Fruit fly (Drosophila melanogaster) whole organism, embryonic: ENCODE measurements around the gene Ssadh.
A peak's percentile ranks its signal among the peaks of the same experiment; 100 is the strongest.

ENCODE experiments used
- Atf3 ChIP-seq: fragments of 200-800 bp; sonication (Bioruptor generic); optimal IDR thresholded peaks from 3 replicates; lab custom pipeline; 2016; ENCODE audit warnings: missing biosample characterization, missing genetic modification characterization
- Bteb2 ChIP-seq: fragments of 200-800 bp; sonication (Bioruptor generic); optimal IDR thresholded peaks from 2 replicates; lab custom pipeline; 2016; ENCODE audit warnings: missing biosample characterization, missing genetic modification characterization
- CG10147 ChIP-seq: fragments of 200-800 bp; sonication (Bioruptor generic); optimal IDR thresholded peaks from 2 replicates; lab custom pipeline; 2019; ENCODE audit warnings: missing biosample characterization, mild to moderate bottlenecking, missing genetic modification characterization, moderate library complexity
- CG12104 ChIP-seq: fragments of 200-800 bp; sonication (Bioruptor generic); optimal IDR thresholded peaks from 3 replicates; lab custom pipeline; 2016; ENCODE audit warnings: missing biosample characterization, missing genetic modification characterization
- CG13123 ChIP-seq: fragments of 200-800 bp; sonication (Bioruptor generic); optimal IDR thresholded peaks from 2 replicates; lab custom pipeline; 2016; ENCODE audit warnings: missing biosample characterization, missing genetic modification characterization
- CG14014 ChIP-seq: fragments of 200-800 bp; sonication (Bioruptor generic); IDR thresholded peaks from 2 replicates; pipeline ENCODE4 v1.3.6; 2022; ENCODE audit warnings: missing biosample characterization, missing genetic modification characterization
- CG15073 ChIP-seq: fragments of 200-800 bp; sonication (Bioruptor generic); optimal IDR thresholded peaks from 2 replicates; lab custom pipeline; 2016; ENCODE audit warnings: missing biosample characterization, missing genetic modification characterization
- CG1647 ChIP-seq: fragments of 200-800 bp; sonication (Bioruptor generic); optimal IDR thresholded peaks from 3 replicates; lab custom pipeline; 2016; ENCODE audit warnings: missing biosample characterization, missing genetic modification characterization
- CG16815 ChIP-seq: fragments of 200-800 bp; sonication (Bioruptor generic); optimal IDR thresholded peaks from 3 replicates; lab custom pipeline; 2017; ENCODE audit warnings: missing biosample characterization, mild to moderate bottlenecking, missing genetic modification characterization
- CG2202 ChIP-seq: fragments of 200-800 bp; sonication (Bioruptor generic); optimal IDR thresholded peaks from 2 replicates; lab custom pipeline; 2018; ENCODE audit warnings: missing biosample characterization, mild to moderate bottlenecking, missing genetic modification characterization
- CG2889 ChIP-seq: fragments of 200-800 bp; sonication (Bioruptor generic); IDR thresholded peaks from 3 replicates; pipeline ENCODE4 v1.3.6; 2022; ENCODE audit warnings: missing biosample characterization, missing genetic modification characterization
- CG32532 ChIP-seq: fragments of 200-800 bp; sonication (Bioruptor generic); IDR thresholded peaks from 2 replicates; pipeline ENCODE4 v1.3.6; 2022; ENCODE audit warnings: missing biosample characterization, missing genetic modification characterization
- CG3847 ChIP-seq: fragments of 200-800 bp; sonication (Bioruptor generic); IDR thresholded peaks from 2 replicates; pipeline ENCODE4 v1.3.6; 2022; ENCODE audit warnings: missing biosample characterization, missing genetic modification characterization
- CG3995 ChIP-seq: fragments of 200-800 bp; sonication (Bioruptor generic); optimal IDR thresholded peaks from 3 replicates; lab custom pipeline; 2016; ENCODE audit warnings: missing biosample characterization, missing genetic modification characterization
- CG4328 ChIP-seq: fragments of 200-800 bp; sonication (Bioruptor generic); optimal IDR thresholded peaks from 3 replicates; lab custom pipeline; 2017; ENCODE audit warnings: missing biosample characterization, missing genetic modification reagents, missing genetic modification characterization
- CG4360 ChIP-seq: fragments of 200-800 bp; sonication (Bioruptor generic); IDR thresholded peaks from 2 replicates; pipeline ENCODE4 v1.3.6; 2022; ENCODE audit warnings: missing biosample characterization, missing genetic modification characterization
- CG43689 ChIP-seq: fragments of 200-800 bp; sonication (Bioruptor generic); IDR thresholded peaks from 2 replicates; pipeline ENCODE4 v1.3.6; 2022; ENCODE audit warnings: missing biosample characterization, missing genetic modification characterization
- CG4424 ChIP-seq: fragments of 200-800 bp; sonication (Bioruptor generic); optimal IDR thresholded peaks from 3 replicates; lab custom pipeline; 2016; ENCODE audit warnings: missing biosample characterization, missing genetic modification characterization
- CG4854 ChIP-seq: fragments of 200-800 bp; sonication (Bioruptor generic); optimal IDR thresholded peaks from 2 replicates; lab custom pipeline; 2016; ENCODE audit warnings: missing biosample characterization, missing genetic modification characterization, inconsistent platforms
- CG7271 ChIP-seq: fragments of 200-800 bp; sonication (Bioruptor generic); optimal IDR thresholded peaks from 2 replicates; lab custom pipeline; 2018; ENCODE audit warnings: missing biosample characterization, mild to moderate bottlenecking, missing genetic modification characterization, moderate library complexity
- CG7556 ChIP-seq: fragments of 200-800 bp; sonication (Bioruptor generic); optimal IDR thresholded peaks from 2 replicates; lab custom pipeline; 2017; ENCODE audit warnings: missing biosample characterization, mild to moderate bottlenecking, missing genetic modification characterization
- CG7786 ChIP-seq: fragments of 200-800 bp; sonication (Bioruptor generic); optimal IDR thresholded peaks from 2 replicates; lab custom pipeline; 2016; ENCODE audit warnings: missing biosample characterization, missing genetic modification characterization
- CG7987 ChIP-seq: fragments of 200-800 bp; sonication (Bioruptor generic); optimal IDR thresholded peaks from 2 replicates; lab custom pipeline; 2018; ENCODE audit warnings: missing biosample characterization, mild to moderate bottlenecking, missing genetic modification characterization, moderate library complexity
- CG8388 ChIP-seq: fragments of 200-800 bp; sonication (Bioruptor generic); optimal IDR thresholded peaks from 2 replicates; lab custom pipeline; 2019; ENCODE audit warnings: missing biosample characterization, mild to moderate bottlenecking, missing genetic modification characterization, moderate library complexity
- Dp ChIP-seq: fragments of 200-800 bp; sonication (Bioruptor generic); optimal IDR thresholded peaks from 2 replicates; lab custom pipeline; 2018; ENCODE audit warnings: missing biosample characterization, mild to moderate bottlenecking, missing genetic modification characterization, moderate library complexity
- Drgx ChIP-seq: fragments of 200-800 bp; sonication (Bioruptor generic); IDR thresholded peaks from 2 replicates; pipeline ENCODE4 v1.3.6; 2022; ENCODE audit warnings: missing biosample characterization, missing genetic modification characterization
- Ets65A ChIP-seq: fragments of 200-800 bp; sonication (Bioruptor generic); peaks from one replicate; lab custom pipeline; 2016; ENCODE audit warnings: missing biosample characterization, missing genetic modification characterization
- Hey ChIP-seq: fragments of 200-800 bp; sonication (Bioruptor generic); optimal IDR thresholded peaks from 3 replicates; lab custom pipeline; 2018; ENCODE audit warnings: missing biosample characterization, mild to moderate bottlenecking, missing genetic modification characterization
- Hr78 ChIP-seq, 2 experiments: fragments of 200-800 bp in 1 of 2; fragments of >200 bp in 1 of 2; sonication (Bioruptor generic) in 1 of 2; optimal IDR thresholded peaks; 2 replicates each; lab custom pipeline; 2017 to 2019; ENCODE audit warnings: missing biosample characterization in 2 of 2, missing genetic modification characterization in 2 of 2, mild to moderate bottlenecking in 1 of 2, moderate library complexity in 1 of 2
- Hsf ChIP-seq: fragments of 200-800 bp; sonication (Bioruptor generic); optimal IDR thresholded peaks from 3 replicates; lab custom pipeline; 2016; ENCODE audit warnings: missing biosample characterization, missing genetic modification characterization
- Sox100B ChIP-seq: fragments of 200-800 bp; sonication (Bioruptor generic); optimal IDR thresholded peaks from 3 replicates; lab custom pipeline; 2018; ENCODE audit warnings: missing biosample characterization, mild to moderate bottlenecking, missing genetic modification characterization
- Tbp ChIP-seq: fragments of >200 bp; optimal IDR thresholded peaks from 2 replicates; lab custom pipeline; 2018; ENCODE audit warnings: missing biosample characterization, missing genetic modification characterization
- Trl ChIP-seq, 3 experiments: fragments of >200 bp in 2 of 3; fragments of 200-800 bp in 1 of 3; sonication (Bioruptor generic) in 1 of 3; optimal IDR thresholded peaks; 2 replicates in 1 of 3; 3 replicates in 2 of 3; lab custom pipeline; 2016 to 2017; ENCODE audit warnings: missing biosample characterization in 1 of 3, missing genetic modification characterization in 1 of 3
- amos ChIP-seq: fragments of 200-800 bp; sonication (Bioruptor generic); IDR thresholded peaks from 2 replicates; pipeline ENCODE4 v1.3.6; 2022; ENCODE audit warnings: missing biosample characterization, missing genetic modification characterization; ENCODE audit not compliant: partially characterized antibody
- bab2 ChIP-seq: fragments of 200-800 bp; sonication (Bioruptor generic); optimal IDR thresholded peaks from 2 replicates; lab custom pipeline; 2016; ENCODE audit warnings: missing biosample characterization, missing genetic modification characterization
- bowl ChIP-seq: fragments of 200-800 bp; sonication (Bioruptor generic); IDR thresholded peaks from 2 replicates; pipeline ENCODE4 v1.3.6; 2022; ENCODE audit warnings: missing biosample characterization, missing genetic modification characterization
- cad ChIP-seq: fragments of >200 bp; optimal IDR thresholded peaks from 2 replicates; lab custom pipeline; 2017; ENCODE audit warnings: missing biosample characterization, missing genetic modification characterization
- caup ChIP-seq: fragments of 200-800 bp; sonication (Bioruptor generic); optimal IDR thresholded peaks from 3 replicates; lab custom pipeline; 2017; ENCODE audit warnings: missing biosample characterization, mild to moderate bottlenecking, missing genetic modification characterization, moderate library complexity; ENCODE audit not compliant: severe bottlenecking
- ems ChIP-seq: fragments of 200-800 bp; sonication (Bioruptor generic); optimal IDR thresholded peaks from 3 replicates; lab custom pipeline; 2016; ENCODE audit warnings: missing biosample characterization, missing genetic modification characterization
- eve ChIP-seq, 2 experiments: fragments of >200 bp; optimal IDR thresholded peaks; 2 replicates each; lab custom pipeline; 2017; ENCODE audit warnings: missing biosample characterization in 2 of 2, missing genetic modification characterization in 2 of 2
- eyg ChIP-seq: fragments of 200-800 bp; sonication (Bioruptor generic); optimal IDR thresholded peaks from 3 replicates; lab custom pipeline; 2016; ENCODE audit warnings: missing biosample characterization, missing genetic modification characterization
- gem ChIP-seq: fragments of 200-800 bp; sonication (Bioruptor generic); optimal IDR thresholded peaks from 2 replicates; lab custom pipeline; 2019; ENCODE audit warnings: missing biosample characterization, mild to moderate bottlenecking, missing genetic modification characterization, moderate library complexity
- gro ChIP-seq: fragments of 200-800 bp; sonication (Bioruptor generic); optimal IDR thresholded peaks from 2 replicates; lab custom pipeline; 2016; ENCODE audit warnings: missing biosample characterization, missing genetic modification characterization
- gsb-n ChIP-seq: fragments of 200-800 bp; sonication (Bioruptor generic); optimal IDR thresholded peaks from 3 replicates; lab custom pipeline; 2018; ENCODE audit warnings: missing biosample characterization, mild to moderate bottlenecking, missing genetic modification characterization
- her ChIP-seq: fragments of 200-800 bp; sonication (Bioruptor generic); optimal IDR thresholded peaks from 2 replicates; lab custom pipeline; 2016; ENCODE audit warnings: missing biosample characterization, missing genetic modification characterization
- jumu ChIP-seq: fragments of 200-800 bp; sonication (Bioruptor generic); optimal IDR thresholded peaks from 3 replicates; lab custom pipeline; 2016; ENCODE audit warnings: missing biosample characterization, missing genetic modification characterization
- nerfin-2 ChIP-seq: fragments of 200-800 bp; sonication (Bioruptor generic); IDR thresholded peaks from 2 replicates; pipeline ENCODE4 v1.3.6; 2022; ENCODE audit warnings: missing biosample characterization, missing genetic modification characterization; ENCODE audit not compliant: partially characterized antibody
- nmo ChIP-seq: fragments of 200-800 bp; sonication (Bioruptor generic); optimal IDR thresholded peaks from 2 replicates; lab custom pipeline; 2018; ENCODE audit warnings: missing biosample characterization, mild to moderate bottlenecking, missing genetic modification characterization, moderate library complexity
- pita ChIP-seq: fragments of 200-800 bp; sonication (Bioruptor generic); optimal IDR thresholded peaks from 2 replicates; lab custom pipeline; 2017; ENCODE audit warnings: missing biosample characterization, mild to moderate bottlenecking, missing genetic modification characterization
- sens-2 ChIP-seq: fragments of 200-800 bp; sonication (Bioruptor generic); IDR thresholded peaks from 2 replicates; pipeline ENCODE4 v1.3.6; 2022; ENCODE audit warnings: missing biosample characterization, missing genetic modification characterization

Gene Ssadh

dm6 chr3R:25652066-25652720 lies 25.5 kb upstream of the Ssadh start (continued):
- TF ChIP-seq her (GFP tag; lab: Kevin White, UChicago) (peak; percentile 69), Atf3 (GFP tag; lab: Kevin White, UChicago) (no peak), cad (GFP tag; lab: Kevin White, UChicago) (no peak), CG15073 (GFP tag; lab: Kevin White, UChicago) (no peak), CG4360 (GFP tag; lab: Robert Waterston, UW) (no peak), bab2 (GFP tag; lab: Kevin White, UChicago) (no peak), CG8388 (GFP tag; lab: Kevin White, UChicago) (no peak), Trl (optimal IDR thresholded peaks at IDR 0.05; lab: Kevin White, UChicago) (no peak), Trl (GFP tag; optimal IDR thresholded peaks at IDR 0.05; lab: Kevin White, UChicago) (no peak), CG7987 (GFP tag; lab: Kevin White, UChicago) (peak; percentile 15), Hr78 (GFP tag; optimal IDR thresholded peaks at IDR 0.05; lab: Kevin White, UChicago) (peak in 1 of 2 experiments; percentile 99), CG12104 (GFP tag; lab: Kevin White, UChicago) (no peak), gem (tag; lab: Kevin White, UChicago) (no peak), CG1647 (no peak), CG4854 (GFP tag; lab: Kevin White, UChicago) (no peak), caup (GFP tag; lab: Kevin White, UChicago) (no peak), amos (GFP tag; lab: Robert Waterston, UW) (peak; percentile 41; the same call in 1 of the 2 replicates), bowl (GFP tag; lab: Robert Waterston, UW) (no peak), Drgx (GFP tag; lab: Robert Waterston, UW) (peak; percentile 42; the same call in 1 of the 2 replicates), Tbp (GFP tag; lab: Kevin White, UChicago) (no peak), CG3847 (GFP tag; lab: Robert Waterston, UW) (no peak), eyg (GFP tag; lab: Kevin White, UChicago) (no peak), sens-2 (GFP tag; lab: Robert Waterston, UW) (no peak), Hey (tag; lab: Kevin White, UChicago) (no peak), nmo (GFP tag; lab: Kevin White, UChicago) (no peak), gsb-n (no peak), CG16815 (GFP tag; lab: Kevin White, UChicago) (no peak), nerfin-2 (GFP tag; lab: Robert Waterston, UW) (no peak), CG4328 (GFP tag; lab: Kevin White, UChicago) (no peak), CG2889 (GFP tag; lab: Robert Waterston, UW) (no peak), CG2202 (no peak), CG32532 (GFP tag; lab: Robert Waterston, UW) (peak; percentile 36; the same call in 1 of the 2 replicates), Ets65A (GFP tag; lab: Kevin White, UChicago) (peak; percentile 76), CG14014 (peak; percentile 34; the same call in 1 of the 2 replicates), Dp (GFP tag; lab: Kevin White, UChicago) (peak; percentile 36), jumu (no peak), CG7556 (GFP tag; lab: Kevin White, UChicago) (no peak), Sox100B (GFP tag; lab: Kevin White, UChicago) (no peak), CG10147 (GFP tag; lab: Kevin White, UChicago) (peak; percentile 19), eve (GFP tag; optimal IDR thresholded peaks at IDR 0.05; lab: Kevin White, UChicago) (no peak), CG13123 (no peak), gro (GFP tag; lab: Kevin White, UChicago) (no peak), CG43689 (GFP tag; lab: Robert Waterston, UW) (no peak), CG7271 (no peak), ems (no peak), Hsf (GFP tag; lab: Kevin White, UChicago) (no peak), pita (no peak), Bteb2 (GFP tag; lab: Kevin White, UChicago) (no peak), CG4424 (no peak), CG3995 (peak; percentile 41), CG7786 (GFP tag; lab: Kevin White, UChicago) (no peak)
